Worm (Caenorhabditis elegans): Measurements from ENCODE around the gene Y39F10A.1.

DNA sequence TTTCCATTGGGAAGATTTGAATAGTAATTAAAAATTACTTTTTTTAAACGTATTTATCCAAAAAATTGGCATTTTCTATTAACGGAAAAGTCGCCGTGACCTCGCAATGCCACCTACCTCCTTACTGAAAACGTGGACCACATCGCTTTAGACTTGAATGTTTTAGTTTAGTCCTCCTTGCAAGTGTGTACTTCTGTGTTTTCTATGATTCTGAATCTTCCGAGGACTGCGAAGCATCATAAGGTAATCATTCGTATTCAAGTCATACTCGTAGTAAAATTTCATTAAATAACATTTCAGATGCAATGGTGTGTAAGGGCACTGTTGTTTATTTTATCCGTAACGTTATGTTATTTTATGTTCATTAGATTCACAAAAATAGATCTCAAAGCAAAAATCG, 33.3 kb downstream of the Y39F10A.1 start, which contains the start of gene F46F5.11:
- TF ChIP-seq rnt-1 (tag; optimal IDR thresholded peaks at IDR 0.05) (no peak), nhr-237 (tag; optimal IDR thresholded peaks at IDR 0.05) (no peak), nhr-84 (tag; optimal IDR thresholded peaks at IDR 0.05) (no peak), ceh-82 (tag; optimal IDR thresholded peaks at IDR 0.05) (no peak), unc-30 (tag; optimal IDR thresholded peaks at IDR 0.05) (no peak), F16B12.6 (tag; optimal IDR thresholded peaks at IDR 0.05) (no peak), efl-3 (GFP tag; optimal IDR thresholded peaks at IDR 0.05) (no peak), ets-5 (GFP tag; IDR thresholded peaks at IDR 0.05) (no peak)
